Worm (Caenorhabditis elegans): Measurements from ENCODE around the gene F19G12.9.

- no peak for TF ChIP-seq blmp-1 (tag; optimal IDR thresholded peaks at IDR 0.05; ENCODE audit: insufficient read depth)
- no peak for TF ChIP-seq nhr-237 (tag; optimal IDR thresholded peaks at IDR 0.05)
- TF ChIP-seq aly-2 (tag; optimal IDR thresholded peaks at IDR 0.05): no peak
- TF ChIP-seq nhr-10 (tag; optimal IDR thresholded peaks at IDR 0.05): no peak
- no peak for TF ChIP-seq ama-1 (optimal IDR thresholded peaks at IDR 0.05)
- no peak for TF ChIP-seq nhr-11 (tag; optimal IDR thresholded peaks at IDR 0.05)
- no peak for TF ChIP-seq mbf-1 (tag; optimal IDR thresholded peaks at IDR 0.05)
- TF ChIP-seq ceh-82 (tag; optimal IDR thresholded peaks at IDR 0.05): no peak
- no peak for TF ChIP-seq elt-3 (tag; optimal IDR thresholded peaks at IDR 0.05)
- TF ChIP-seq unc-62 (GFP tag; optimal IDR thresholded peaks at IDR 0.05): no peak
- TF ChIP-seq snpc-4 (tag; optimal IDR thresholded peaks at IDR 0.05): no peak
- no peak for TF ChIP-seq elt-1 (tag; optimal IDR thresholded peaks at IDR 0.05)
- TF ChIP-seq egl-27 (tag; optimal IDR thresholded peaks at IDR 0.05): no peak
Measured at ce11 chrX:1464699-1465098, 45.7 kb downstream of the F19G12.9 start, which contains the start of gene D1005.6.

All from whole organism, L2 larva.